Worm (Caenorhabditis elegans): ENCODE data around the gene F02D8.1.

Gene F02D8.1

DNA sequence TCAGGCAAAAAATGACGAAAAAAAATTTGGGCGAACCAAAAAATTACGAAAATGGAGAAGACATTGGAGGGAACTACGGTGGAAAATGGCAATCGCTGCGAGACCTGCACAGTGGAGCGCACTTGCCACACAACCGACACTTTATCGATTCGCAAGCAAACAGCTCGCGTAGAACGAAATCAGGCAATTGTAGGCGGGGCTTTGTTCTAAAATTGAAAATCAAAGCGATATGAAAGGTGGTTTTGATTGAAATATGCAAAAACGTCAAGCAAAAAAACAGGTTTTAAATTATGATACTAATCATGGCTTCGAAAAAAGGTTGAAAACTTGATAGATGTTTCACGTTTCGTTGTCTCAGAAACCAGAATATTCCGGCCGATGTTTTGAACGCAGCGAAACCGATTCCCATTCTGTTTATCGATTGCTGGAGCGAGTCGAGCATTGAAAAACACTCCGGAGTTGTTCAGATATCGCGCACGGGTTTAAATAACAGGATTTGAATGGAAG, 23.7 kb upstream of the F02D8.1 start, which contains the start of the genes fib-1 and mut-15 (continued):
- TF ChIP-seq Y55F3AM.14 (GFP tag; optimal IDR thresholded peaks at IDR 0.05) (peak; percentile 5), zag-1 (tag; optimal IDR thresholded peaks at IDR 0.05) (peak; percentile 83), mdl-1 (tag; optimal IDR thresholded peaks at IDR 0.05) (peak in 1 of 2 experiments; percentile 33), ceh-82 (tag; optimal IDR thresholded peaks at IDR 0.05) (peak; percentile 15), skn-1 (tag; optimal IDR thresholded peaks at IDR 0.05) (no peak), egl-27 (tag; optimal IDR thresholded peaks at IDR 0.05) (peak; percentile 77), ceh-16 (tag; optimal IDR thresholded peaks at IDR 0.05) (peak; percentile 38), nhr-25 (tag; optimal IDR thresholded peaks at IDR 0.05) (peak; percentile 91), nhr-21 (tag; optimal IDR thresholded peaks at IDR 0.05) (peak; percentile 84), snpc-4 (tag; optimal IDR thresholded peaks at IDR 0.05) (peak; percentile 83), lin-11 (tag; optimal IDR thresholded peaks at IDR 0.05) (peak; percentile 86), unc-62 (GFP tag; optimal IDR thresholded peaks at IDR 0.05) (no peak), nhr-23 (tag; optimal IDR thresholded peaks at IDR 0.05) (no peak)

DNA sequence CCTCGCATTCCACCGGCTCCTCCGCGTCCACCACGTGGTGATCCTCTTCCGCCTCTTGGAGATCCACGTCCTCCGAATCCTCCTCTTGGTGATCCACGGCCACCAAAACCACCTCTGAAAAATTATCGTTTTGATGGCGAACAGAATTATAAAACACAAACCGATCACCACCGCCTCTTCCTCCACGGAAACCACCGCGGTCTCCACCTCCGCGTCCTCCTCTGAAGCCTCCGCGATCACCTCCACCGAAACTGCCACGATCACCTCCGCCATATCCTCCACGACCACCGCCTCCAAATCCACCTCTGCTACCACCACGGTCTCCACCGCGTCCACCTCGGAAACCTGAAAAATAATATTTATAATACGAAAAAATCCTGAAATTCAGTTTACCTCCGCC, 23.0 kb upstream of the F02D8.1 start:
- TF ChIP-seq egl-27 (tag; optimal IDR thresholded peaks at IDR 0.05) (no peak), gmeb-1 (tag; optimal IDR thresholded peaks at IDR 0.05) (no peak), nhr-23 (tag; optimal IDR thresholded peaks at IDR 0.05) (no peak), nhr-11 (tag; optimal IDR thresholded peaks at IDR 0.05) (no peak)

DNA sequence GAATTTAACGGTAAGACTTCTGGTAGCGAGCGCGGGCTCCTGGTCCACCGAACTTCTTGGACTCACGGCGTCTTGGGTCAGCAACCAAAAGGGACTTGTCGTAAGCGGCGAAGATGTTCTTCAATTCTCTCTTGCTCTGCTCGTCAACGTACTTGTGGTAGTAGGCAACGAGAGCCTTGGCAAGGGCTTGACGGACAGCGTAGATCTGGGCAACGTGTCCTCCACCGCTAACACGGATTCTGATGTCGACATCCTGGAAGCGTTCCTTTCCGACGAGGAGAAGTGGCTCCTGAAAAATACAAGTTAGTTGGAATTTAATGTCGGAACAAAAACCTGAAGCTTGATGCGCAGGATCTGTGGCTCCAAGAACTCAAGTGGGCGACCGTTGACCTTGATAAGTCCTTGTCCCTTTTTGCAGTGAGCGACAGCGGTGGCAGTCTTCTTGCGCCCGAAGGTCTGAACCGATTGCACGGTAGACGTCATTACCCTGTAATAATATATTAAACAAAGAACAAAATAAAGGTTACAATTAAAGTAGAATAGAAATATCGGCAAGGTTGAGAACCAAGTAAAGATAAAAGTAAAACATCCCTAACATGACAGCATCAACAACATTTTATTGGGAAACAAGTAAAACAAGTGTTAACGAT, 21.7 kb upstream of the F02D8.1 start, which contains the start of gene rps-16:
Gene rps-16 (minus strand): TSS at position 487 of the 650 bp plus-strand sequence.
- no peak for TF ChIP-seq nhr-129 (tag; optimal IDR thresholded peaks at IDR 0.05)
- no peak for TF ChIP-seq mdl-1 (tag; optimal IDR thresholded peaks at IDR 0.05)
- TF ChIP-seq fos-1 (tag; optimal IDR thresholded peaks at IDR 0.05), result no peak
- TF ChIP-seq zag-1 (tag; optimal IDR thresholded peaks at IDR 0.05), result no peak
- TF ChIP-seq nhr-12 (tag; optimal IDR thresholded peaks at IDR 0.05), result no peak
- no peak for TF ChIP-seq elt-3 (tag; optimal IDR thresholded peaks at IDR 0.05)
- TF ChIP-seq aly-2 (tag; optimal IDR thresholded peaks at IDR 0.05), result no peak
- TF ChIP-seq unc-39 (tag; optimal IDR thresholded peaks at IDR 0.05), result no peak
- TF ChIP-seq nhr-6 (tag; optimal IDR thresholded peaks at IDR 0.05), result no peak
- no peak for TF ChIP-seq lin-39 (tag; optimal IDR thresholded peaks at IDR 0.05)
- no peak for TF ChIP-seq elt-1 (tag; optimal IDR thresholded peaks at IDR 0.05)
- no peak for TF ChIP-seq lsy-2 (tag; optimal IDR thresholded peaks at IDR 0.05)
- no peak for TF ChIP-seq ceh-82 (tag; optimal IDR thresholded peaks at IDR 0.05)
- TF ChIP-seq nhr-25 (tag; optimal IDR thresholded peaks at IDR 0.05), result no peak
- TF ChIP-seq nhr-21 (tag; optimal IDR thresholded peaks at IDR 0.05), result no peak
- no peak for TF ChIP-seq lin-11 (tag; optimal IDR thresholded peaks at IDR 0.05)
- no peak for TF ChIP-seq ZK546.5 (tag; optimal IDR thresholded peaks at IDR 0.05)

DNA sequence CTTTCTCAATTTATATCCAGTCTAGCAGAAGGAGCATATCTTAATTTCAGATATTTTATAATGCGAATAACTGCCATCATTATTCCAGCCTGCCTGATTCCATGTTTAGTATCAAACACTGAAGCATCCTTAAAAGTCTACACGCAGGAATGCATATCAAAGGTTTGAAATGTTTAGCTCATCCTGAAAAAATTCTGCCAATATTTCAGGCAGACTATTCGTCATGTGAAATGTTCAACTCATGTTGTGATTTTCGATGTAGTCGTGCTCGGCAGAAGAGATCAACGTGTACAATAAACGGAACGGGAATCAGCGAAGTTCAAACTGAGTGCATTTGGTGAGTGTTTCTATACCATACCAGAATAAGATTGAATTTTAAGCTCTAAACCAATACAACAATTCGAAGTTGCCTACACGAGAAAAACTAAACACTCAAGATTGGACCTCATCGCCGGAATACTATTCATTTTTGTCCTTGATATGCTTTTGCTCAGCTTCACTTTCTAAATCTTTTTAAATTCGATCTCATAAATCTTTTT, 21.1 kb upstream of the F02D8.1 start, which contains the start of gene T01C3.11:
Gene T01C3.11 (plus strand): TSS at position 51 of the 539 bp plus-strand sequence.
- no peak for TF ChIP-seq R02D3.7 (tag; optimal IDR thresholded peaks at IDR 0.05)
- no peak for TF ChIP-seq ztf-1 (GFP tag; conservative IDR thresholded peaks at IDR 0.05)
- TF ChIP-seq ZK546.5 (tag; optimal IDR thresholded peaks at IDR 0.05), result no peak
- TF ChIP-seq zag-1 (tag; optimal IDR thresholded peaks at IDR 0.05), result no peak
- no peak for TF ChIP-seq elt-1 (tag; optimal IDR thresholded peaks at IDR 0.05)
- TF ChIP-seq egl-27 (tag; optimal IDR thresholded peaks at IDR 0.05), result no peak
- TF ChIP-seq F13H6.1 (tag; optimal IDR thresholded peaks at IDR 0.05), result no peak
- TF ChIP-seq mbf-1 (tag; optimal IDR thresholded peaks at IDR 0.05), result no peak
- no peak for TF ChIP-seq nhr-25 (tag; optimal IDR thresholded peaks at IDR 0.05)
- no peak for TF ChIP-seq crh-2 (tag; optimal IDR thresholded peaks at IDR 0.05)
- no peak for TF ChIP-seq ceh-16 (tag; optimal IDR thresholded peaks at IDR 0.05)
- no peak for TF ChIP-seq unc-62 (GFP tag; optimal IDR thresholded peaks at IDR 0.05)
- no peak for TF ChIP-seq aly-2 (tag; optimal IDR thresholded peaks at IDR 0.05)
- no peak for TF ChIP-seq nhr-6 (tag; optimal IDR thresholded peaks at IDR 0.05)
- TF ChIP-seq unc-39 (tag; optimal IDR thresholded peaks at IDR 0.05), result no peak
- no peak for TF ChIP-seq sma-3 (GFP tag; optimal IDR thresholded peaks at IDR 0.05)
- no peak for TF ChIP-seq fos-1 (tag; optimal IDR thresholded peaks at IDR 0.05)
- no peak for TF ChIP-seq ceh-82 (tag; optimal IDR thresholded peaks at IDR 0.05)

DNA sequence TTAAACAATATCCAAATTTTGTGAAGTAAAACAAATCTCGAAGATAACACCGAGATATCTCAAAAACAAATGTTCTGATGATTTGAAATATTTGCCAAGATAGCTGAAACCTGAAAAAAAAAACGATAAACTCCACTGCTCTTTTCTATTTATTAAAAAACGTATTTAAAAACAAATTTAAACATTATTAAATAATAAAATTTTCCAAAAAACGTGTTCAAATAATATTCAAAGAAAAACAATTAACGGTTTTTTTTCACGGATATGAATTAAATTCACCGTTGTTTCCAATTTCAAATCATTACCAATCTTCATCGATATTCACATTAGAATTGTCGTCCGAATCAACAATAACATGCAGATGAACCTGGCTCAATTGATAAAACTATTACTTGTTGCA, 17.7 kb upstream of the F02D8.1 start, which contains the start of gene irld-14:
Gene irld-14 (plus strand): TSS at position 301 of the 400 bp plus-strand sequence.
- no peak for TF ChIP-seq zag-1 (tag; optimal IDR thresholded peaks at IDR 0.05)
- no peak for TF ChIP-seq ztf-4 (tag; optimal IDR thresholded peaks at IDR 0.05)
- no peak for TF ChIP-seq R02D3.7 (tag; optimal IDR thresholded peaks at IDR 0.05)
- no peak for TF ChIP-seq nhr-21 (tag; optimal IDR thresholded peaks at IDR 0.05)
- no peak for TF ChIP-seq nhr-25 (tag; optimal IDR thresholded peaks at IDR 0.05)
- no peak for TF ChIP-seq sma-9 (GFP tag; optimal IDR thresholded peaks at IDR 0.05)
- no peak for TF ChIP-seq sma-9 (tag; optimal IDR thresholded peaks at IDR 0.05)
- no peak for TF ChIP-seq egl-27 (tag; optimal IDR thresholded peaks at IDR 0.05)
- TF ChIP-seq lin-11 (tag; optimal IDR thresholded peaks at IDR 0.05), result no peak
- TF ChIP-seq lin-13 (GFP tag; optimal IDR thresholded peaks at IDR 0.05), result no peak
- no peak for TF ChIP-seq alr-1 (tag; optimal IDR thresholded peaks at IDR 0.05)
- TF ChIP-seq ama-1 (optimal IDR thresholded peaks at IDR 0.05), result no peak

Measured in whole organism, L2 larva.